Worm (Caenorhabditis elegans): ENCODE data around the gene C52B9.10.

Gene C52B9.10

ce11 chrX:4273614-4274013 is at the start of gene C52B9.10:
TSS of gene C52B9.10 (plus strand) at chrX:4273914.
- TF ChIP-seq pros-1 (tag; optimal IDR thresholded peaks at IDR 0.05) (no peak), fkh-6 (tag; optimal IDR thresholded peaks at IDR 0.05) (no peak), ceh-18 (tag; optimal IDR thresholded peaks at IDR 0.05) (no peak), pax-1 (tag; optimal IDR thresholded peaks at IDR 0.05) (no peak), unc-42 (tag; optimal IDR thresholded peaks at IDR 0.05) (no peak), ceh-45 (GFP tag; IDR thresholded peaks at IDR 0.05) (no peak), rnt-1 (tag; optimal IDR thresholded peaks at IDR 0.05) (no peak), K09A11.1 (tag; optimal IDR thresholded peaks at IDR 0.05; ENCODE audit: insufficient read depth) (no peak), hlh-6 (tag; optimal IDR thresholded peaks at IDR 0.05) (no peak), npax-4 (tag; optimal IDR thresholded peaks at IDR 0.05) (no peak), hlh-30 (tag; optimal IDR thresholded peaks at IDR 0.05; ENCODE audit: insufficient read depth) (no peak), ceh-19 (GFP tag; optimal IDR thresholded peaks at IDR 0.05) (no peak), syd-9 (tag; optimal IDR thresholded peaks at IDR 0.05) (no peak), ets-4 (tag; optimal IDR thresholded peaks at IDR 0.05) (no peak), mec-3 (tag; optimal IDR thresholded peaks at IDR 0.05; ENCODE audit: borderline replicate concordance) (no peak), fax-1 (tag; optimal IDR thresholded peaks at IDR 0.05) (no peak)

ce11 chrX:4235752-4236151 is 38.0 kb upstream of the C52B9.10 start, which contains the start of gene rab-37:
TSS of gene rab-37 (minus strand) at chrX:4235852.
- no peak for TF ChIP-seq ttx-3 (tag; optimal IDR thresholded peaks at IDR 0.05)
- no peak for TF ChIP-seq fax-1 (tag; optimal IDR thresholded peaks at IDR 0.05)
- TF ChIP-seq mec-3 (tag; optimal IDR thresholded peaks at IDR 0.05; ENCODE audit: borderline replicate concordance) = no peak
- TF ChIP-seq hlh-8 (tag; optimal IDR thresholded peaks at IDR 0.05) = no peak
- no peak for TF ChIP-seq ceh-2 (tag; optimal IDR thresholded peaks at IDR 0.05)
- no peak for TF ChIP-seq sox-2 (GFP tag; IDR thresholded peaks at IDR 0.05)
- no peak for TF ChIP-seq hlh-13 (GFP tag; optimal IDR thresholded peaks at IDR 0.05)
- no peak for TF ChIP-seq lin-11 (tag; optimal IDR thresholded peaks at IDR 0.05)

DNA sequence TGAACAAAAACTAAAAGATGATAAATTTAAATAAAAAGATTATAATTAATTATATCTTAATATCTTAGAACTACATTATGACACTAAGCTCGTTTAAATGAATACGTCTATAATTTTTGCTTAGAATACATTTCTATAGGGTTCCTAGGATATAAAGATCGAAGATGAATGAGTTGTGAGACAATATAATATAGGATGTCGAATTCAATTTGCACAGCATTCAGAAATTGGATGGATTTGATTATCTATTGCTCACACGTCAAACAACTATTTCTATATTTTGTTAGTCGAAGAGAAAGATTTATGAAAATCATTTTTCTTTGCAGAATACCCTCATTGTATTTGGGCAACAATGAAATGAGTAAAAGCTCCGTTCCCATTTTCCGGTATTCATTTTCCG is 34.7 kb upstream of the C52B9.10 start:
- TF ChIP-seq npax-4 (tag; optimal IDR thresholded peaks at IDR 0.05) (no peak), unc-42 (tag; optimal IDR thresholded peaks at IDR 0.05) (peak; percentile 59)

DNA sequence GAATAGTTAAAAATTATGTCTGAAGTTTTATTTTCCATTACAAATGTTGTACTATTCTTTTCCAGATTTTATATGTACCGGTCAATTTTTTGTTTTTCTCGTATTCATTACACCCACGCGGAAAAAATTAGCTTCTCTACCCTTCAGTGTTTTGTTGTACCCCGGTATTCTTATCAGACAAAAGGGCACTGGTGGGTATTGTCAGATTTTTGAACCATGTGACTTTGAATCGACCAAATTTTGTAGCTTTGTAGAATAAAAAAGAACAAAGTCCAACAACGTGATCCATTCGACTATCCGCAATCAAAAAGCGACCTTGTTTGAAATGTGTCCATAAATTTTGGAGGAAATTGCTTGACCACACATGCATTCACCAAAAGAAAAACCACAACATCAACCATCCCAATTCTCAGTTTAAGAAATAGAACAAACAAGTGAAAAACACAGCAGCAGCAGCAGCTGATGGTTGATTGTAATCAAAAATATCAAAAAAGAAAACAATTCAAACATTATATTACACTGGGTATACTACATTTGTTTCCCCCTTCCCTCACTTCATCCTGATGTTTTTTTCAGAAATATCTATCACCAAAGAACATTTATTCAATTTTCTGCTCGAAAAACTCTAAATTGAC is 29.1 kb upstream of the C52B9.10 start:
- TF ChIP-seq pha-2 (tag; optimal IDR thresholded peaks at IDR 0.05) (no peak), hlh-6 (tag; optimal IDR thresholded peaks at IDR 0.05) (no peak), npax-4 (tag; optimal IDR thresholded peaks at IDR 0.05) (no peak), odd-2 (tag; optimal IDR thresholded peaks at IDR 0.05) (no peak), pax-1 (tag; optimal IDR thresholded peaks at IDR 0.05) (no peak), C08G9.2 (tag; optimal IDR thresholded peaks at IDR 0.05) (no peak)

DNA sequence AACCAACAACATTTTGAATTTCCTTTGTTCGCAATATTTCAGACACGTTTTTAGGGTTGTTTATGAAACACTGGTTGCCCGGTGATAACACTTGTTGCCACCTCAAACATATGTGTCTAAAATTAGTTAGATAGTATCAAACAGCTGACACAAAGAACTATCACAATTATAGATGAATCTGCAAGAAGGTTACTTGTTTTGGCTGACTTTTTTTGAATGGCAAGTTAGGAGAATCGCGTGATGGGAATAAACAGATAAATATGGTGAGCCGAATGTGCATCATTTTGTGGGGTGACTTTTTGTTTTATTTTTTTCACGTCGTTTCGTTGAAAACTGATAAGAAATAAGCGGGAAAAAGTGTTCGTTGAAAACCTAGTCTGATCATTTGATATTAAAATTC is 28.6 kb upstream of the C52B9.10 start:
- TF ChIP-seq ceh-48 (tag; optimal IDR thresholded peaks at IDR 0.05) = no peak
- TF ChIP-seq ceh-2 (tag; optimal IDR thresholded peaks at IDR 0.05) = no peak
- TF ChIP-seq pat-9 (tag; optimal IDR thresholded peaks at IDR 0.05) = no peak
- no peak for TF ChIP-seq ceh-9 (tag; optimal IDR thresholded peaks at IDR 0.05)
- no peak for TF ChIP-seq hlh-8 (tag; optimal IDR thresholded peaks at IDR 0.05)
- TF ChIP-seq rnt-1 (tag; optimal IDR thresholded peaks at IDR 0.05) = no peak
- no peak for TF ChIP-seq hlh-13 (GFP tag; optimal IDR thresholded peaks at IDR 0.05)
- TF ChIP-seq nhr-11 (tag; optimal IDR thresholded peaks at IDR 0.05) = no peak
- TF ChIP-seq fax-1 (tag; optimal IDR thresholded peaks at IDR 0.05) = no peak
- no peak for TF ChIP-seq fkh-6 (tag; optimal IDR thresholded peaks at IDR 0.05)
- no peak for TF ChIP-seq elt-2 (tag; optimal IDR thresholded peaks at IDR 0.05)
- TF ChIP-seq ceh-34 (tag; optimal IDR thresholded peaks at IDR 0.05) = no peak
